Worm (Caenorhabditis elegans): Measurements from ENCODE around the gene hlh-30.
A peak's percentile ranks its signal among the peaks of the same experiment; 100 is the strongest.

Gene hlh-30

DNA sequence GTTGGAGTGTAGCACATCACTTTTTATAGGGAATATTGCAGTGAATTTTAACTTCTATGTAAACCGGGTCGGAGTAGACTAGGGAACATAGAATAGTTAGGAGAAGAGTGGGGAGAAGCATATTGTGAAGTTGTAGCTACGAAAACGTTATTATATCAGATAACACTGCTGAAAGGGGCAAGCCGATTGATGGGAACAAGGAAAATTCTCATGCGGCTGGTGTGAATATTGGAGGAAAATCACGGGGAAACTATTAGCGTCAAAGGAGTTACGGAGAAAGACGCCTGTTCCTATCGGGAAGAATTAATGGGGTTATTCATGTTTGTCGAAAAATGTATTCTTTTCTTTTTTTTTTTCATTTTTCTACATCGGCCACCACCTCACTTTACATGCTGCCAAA lies 41.5 kb downstream of the hlh-30 start, which contains the start of gene F47C12.6:
Gene F47C12.6, minus strand, starts transcription at position 101 of the 400 bp plus-strand sequence.
- no peak for TF ChIP-seq unc-62 (GFP tag; optimal IDR thresholded peaks at IDR 0.05)
- TF ChIP-seq ama-1 (optimal IDR thresholded peaks at IDR 0.05) = no peak
- no peak for TF ChIP-seq elt-1 (tag; optimal IDR thresholded peaks at IDR 0.05)
- no peak for TF ChIP-seq ZK546.5 (tag; optimal IDR thresholded peaks at IDR 0.05)
- no peak for TF ChIP-seq nfya-1 (tag; optimal IDR thresholded peaks at IDR 0.05; ENCODE audit: insufficient read depth)
- no peak for TF ChIP-seq mml-1 (tag; optimal IDR thresholded peaks at IDR 0.05)
- no peak for TF ChIP-seq tbx-2 (tag; optimal IDR thresholded peaks at IDR 0.05)
- no peak for TF ChIP-seq fkh-10 (GFP tag; optimal IDR thresholded peaks at IDR 0.05)
- no peak for TF ChIP-seq nhr-23 (tag; optimal IDR thresholded peaks at IDR 0.05)
- TF ChIP-seq eor-1 (tag; optimal IDR thresholded peaks at IDR 0.05) = no peak
- TF ChIP-seq nhr-25 (tag; optimal IDR thresholded peaks at IDR 0.05) = no peak

DNA sequence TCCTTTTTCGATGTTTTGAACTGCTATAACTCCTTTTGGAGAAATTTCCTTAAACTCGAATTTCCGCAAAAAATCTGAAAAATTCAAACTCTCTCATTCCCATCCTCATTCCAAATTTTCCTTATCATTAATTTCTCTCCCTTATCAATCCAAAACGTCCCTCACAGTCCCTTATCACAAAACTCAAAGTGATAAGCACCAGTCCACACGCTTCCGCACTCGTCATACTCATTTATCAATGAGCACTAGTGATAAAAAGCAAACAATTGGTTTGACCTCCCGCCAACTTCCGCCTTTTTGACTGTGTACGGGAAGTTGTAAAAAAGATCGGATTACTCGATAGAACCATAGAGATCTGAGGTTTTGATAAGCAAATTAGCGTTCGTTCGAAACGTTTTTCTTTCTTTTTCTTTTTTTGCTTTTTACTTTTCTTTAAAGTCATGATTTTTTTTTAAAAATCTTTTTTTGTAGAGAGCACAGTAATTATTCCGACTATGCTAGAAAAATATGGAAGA lies 46.1 kb downstream of the hlh-30 start, which contains the start of gene clec-78:
Gene clec-78, plus strand, starts transcription at position 465 of the 515 bp plus-strand sequence.
- TF ChIP-seq fkh-10 (GFP tag; optimal IDR thresholded peaks at IDR 0.05) (no peak), pha-4 (tag; optimal IDR thresholded peaks at IDR 0.05) (peak; percentile 55), lsy-12 (tag; optimal IDR thresholded peaks at IDR 0.05) (no peak), eor-1 (tag; optimal IDR thresholded peaks at IDR 0.05) (no peak), egl-27 (tag; optimal IDR thresholded peaks at IDR 0.05) (no peak), zag-1 (tag; optimal IDR thresholded peaks at IDR 0.05) (no peak), nhr-28 (tag; optimal IDR thresholded peaks at IDR 0.05) (no peak), ceh-9 (tag; optimal IDR thresholded peaks at IDR 0.05) (no peak), ceh-82 (tag; optimal IDR thresholded peaks at IDR 0.05) (no peak), nhr-11 (tag; optimal IDR thresholded peaks at IDR 0.05) (no peak), snpc-4 (tag; optimal IDR thresholded peaks at IDR 0.05) (no peak), nhr-25 (tag; optimal IDR thresholded peaks at IDR 0.05) (no peak), nhr-43 (tag; optimal IDR thresholded peaks at IDR 0.05; ENCODE audit: poor library complexity, severe bottlenecking) (no peak), elt-2 (tag; optimal IDR thresholded peaks at IDR 0.05) (peak; percentile 100), lin-15B (tag; optimal IDR thresholded peaks at IDR 0.05) (no peak), lin-39 (tag; optimal IDR thresholded peaks at IDR 0.05) (no peak), ama-1 (optimal IDR thresholded peaks at IDR 0.05) (no peak), nhr-76 (tag; optimal IDR thresholded peaks at IDR 0.05) (no peak), pqm-1 (tag; optimal IDR thresholded peaks at IDR 0.05) (peak; percentile 98), ZK546.5 (tag; optimal IDR thresholded peaks at IDR 0.05) (no peak), mdl-1 (tag; optimal IDR thresholded peaks at IDR 0.05) (no peak), jun-1 (tag; optimal IDR thresholded peaks at IDR 0.05) (peak; percentile 99), nhr-77 (tag; optimal IDR thresholded peaks at IDR 0.05) (no peak), fkh-2 (tag; optimal IDR thresholded peaks at IDR 0.05) (no peak), R02D3.7 (tag; optimal IDR thresholded peaks at IDR 0.05) (no peak), ztf-11 (tag; optimal IDR thresholded peaks at IDR 0.05) (no peak), nhr-23 (tag; optimal IDR thresholded peaks at IDR 0.05) (no peak), tbx-2 (tag; optimal IDR thresholded peaks at IDR 0.05) (no peak), hmg-11 (tag; optimal IDR thresholded peaks at IDR 0.05) (no peak), unc-62 (GFP tag; optimal IDR thresholded peaks at IDR 0.05) (no peak), ceh-28 (tag; optimal IDR thresholded peaks at IDR 0.05) (no peak), ceh-16 (tag; optimal IDR thresholded peaks at IDR 0.05) (no peak), aly-2 (tag; optimal IDR thresholded peaks at IDR 0.05) (no peak), nhr-12 (tag; optimal IDR thresholded peaks at IDR 0.05) (no peak), ztf-4 (tag; optimal IDR thresholded peaks at IDR 0.05) (no peak), unc-39 (tag; optimal IDR thresholded peaks at IDR 0.05) (no peak), fos-1 (tag; optimal IDR thresholded peaks at IDR 0.05) (peak; percentile 60)

DNA sequence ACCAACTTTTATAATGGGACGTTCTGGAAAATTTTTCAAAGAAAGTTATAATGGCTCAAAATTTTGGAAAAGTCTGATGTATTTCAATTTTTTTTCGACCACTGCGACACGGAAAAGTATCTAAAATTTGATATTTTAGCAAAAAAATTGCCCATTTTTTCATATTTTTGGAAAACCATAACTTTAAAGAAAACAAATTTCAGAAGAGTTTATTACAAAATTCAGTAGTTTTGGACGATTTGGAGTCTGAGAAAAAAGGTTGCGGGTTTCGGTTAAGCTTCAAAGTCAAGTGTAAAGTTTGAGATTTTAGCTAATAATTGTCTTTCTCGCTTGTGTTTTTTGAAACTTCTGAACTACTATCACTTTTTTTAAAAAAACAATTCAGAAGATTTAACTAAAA lies 46.6 kb downstream of the hlh-30 start:
- no peak for TF ChIP-seq ztf-4 (tag; optimal IDR thresholded peaks at IDR 0.05)
- TF ChIP-seq lsy-12 (tag; optimal IDR thresholded peaks at IDR 0.05) = no peak
- TF ChIP-seq fkh-2 (tag; optimal IDR thresholded peaks at IDR 0.05) = no peak
- no peak for TF ChIP-seq nhr-12 (tag; optimal IDR thresholded peaks at IDR 0.05)
- TF ChIP-seq nhr-25 (tag; optimal IDR thresholded peaks at IDR 0.05) = no peak
- no peak for TF ChIP-seq nhr-77 (tag; optimal IDR thresholded peaks at IDR 0.05)

Measured in whole organism, L3 larva.